Worm (Caenorhabditis elegans): ENCODE results near the gene fat-4.

fat-4 gene

DNA sequence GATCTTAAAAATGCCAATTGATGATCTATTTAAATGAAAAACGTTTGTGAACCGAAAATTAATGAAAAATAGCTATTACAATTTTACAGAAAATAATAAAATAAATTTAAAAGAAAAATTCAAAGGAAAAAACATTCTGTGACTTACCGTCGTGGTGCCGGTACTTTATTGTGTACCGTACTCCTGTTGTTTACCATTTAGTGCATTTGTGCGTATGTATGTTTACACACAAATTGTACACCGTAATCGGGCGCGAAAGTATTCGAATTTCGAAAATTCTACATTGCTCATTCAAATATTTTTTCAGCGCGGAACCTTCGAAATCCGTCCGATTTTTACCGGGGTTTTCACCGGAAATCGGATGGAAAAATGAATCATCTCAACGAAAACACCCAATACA is 21.2 kb upstream of the fat-4 start, which contains the start of gene T13F2.6 (continued):
- TF ChIP-seq snpc-1.1 (tag; optimal IDR thresholded peaks at IDR 0.05; ENCODE audit: insufficient read depth): peak; percentile 57
- TF ChIP-seq egrh-3 (GFP tag; IDR thresholded peaks at IDR 0.05): no peak
- TF ChIP-seq unc-130 (GFP tag; optimal IDR thresholded peaks at IDR 0.05): peak; percentile 73
- no peak for TF ChIP-seq unc-62 (GFP tag; optimal IDR thresholded peaks at IDR 0.05)
- peak; percentile 79 for TF ChIP-seq dpl-1 (GFP tag; optimal IDR thresholded peaks at IDR 0.05)
- TF ChIP-seq F23B12.7 (tag; optimal IDR thresholded peaks at IDR 0.05; ENCODE audit: insufficient read depth): peak; percentile 51
- TF ChIP-seq sptf-2 (GFP tag; optimal IDR thresholded peaks at IDR 0.05): no peak
- peak; percentile 82 for TF ChIP-seq Y53F4B.3 (GFP tag; IDR thresholded peaks at IDR 0.05)
- peak; percentile 80 for TF ChIP-seq F33H1.4 (GFP tag; IDR thresholded peaks at IDR 0.05)
- TF ChIP-seq Y56A3A.18 (GFP tag; IDR thresholded peaks at IDR 0.05): no peak
- peak; percentile 83 for TF ChIP-seq tlf-1 (GFP tag; optimal IDR thresholded peaks at IDR 0.05)
- TF ChIP-seq Y95B8A.8 (GFP tag; IDR thresholded peaks at IDR 0.05): peak; percentile 75
- TF ChIP-seq hrde-1 (tag; optimal IDR thresholded peaks at IDR 0.05; ENCODE audit: borderline replicate concordance): peak; percentile 26
- TF ChIP-seq lsl-1 (GFP tag; optimal IDR thresholded peaks at IDR 0.05): peak; percentile 100
- TF ChIP-seq tbp1 (GFP tag; optimal IDR thresholded peaks at IDR 0.05): peak; percentile 71
- TF ChIP-seq snpc-4 (GFP tag; optimal IDR thresholded peaks at IDR 0.05): peak; percentile 74
- peak; percentile 9 to 83 (median 62) for TF ChIP-seq snpc-4 (tag; optimal IDR thresholded peaks at IDR 0.05)
- TF ChIP-seq mel-28 (tag; optimal IDR thresholded peaks at IDR 0.05; ENCODE audit: borderline replicate concordance): no peak
- TF ChIP-seq xnd-1 (tag; optimal IDR thresholded peaks at IDR 0.05): peak; percentile 76
- TF ChIP-seq ceh-79 (tag; optimal IDR thresholded peaks at IDR 0.05): no peak

DNA sequence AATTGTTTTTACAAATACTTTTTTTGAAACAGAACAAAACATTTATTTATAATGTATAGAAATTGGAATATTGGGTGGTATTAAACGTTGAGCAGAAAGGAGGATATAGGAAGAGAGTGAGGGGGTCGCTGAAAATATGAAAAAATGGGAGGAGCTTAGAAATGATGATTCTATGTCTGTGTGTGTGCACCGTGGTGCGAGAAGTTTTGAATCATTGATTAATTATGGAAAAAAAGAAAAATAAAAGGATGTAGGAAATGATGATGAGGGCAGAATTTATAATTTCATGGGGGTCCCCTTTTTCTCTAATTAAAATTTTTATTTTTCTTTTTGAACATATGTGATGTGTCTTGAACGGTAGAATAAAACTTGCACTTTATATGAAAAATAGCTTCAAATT is 14.5 kb upstream of the fat-4 start, which contains the start of gene sre-4:
sre-4 (minus strand) TSS at position 101 of the 400 bp plus-strand sequence.
- TF ChIP-seq attf-3 (GFP tag; conservative IDR thresholded peaks at IDR 0.05): no peak

DNA sequence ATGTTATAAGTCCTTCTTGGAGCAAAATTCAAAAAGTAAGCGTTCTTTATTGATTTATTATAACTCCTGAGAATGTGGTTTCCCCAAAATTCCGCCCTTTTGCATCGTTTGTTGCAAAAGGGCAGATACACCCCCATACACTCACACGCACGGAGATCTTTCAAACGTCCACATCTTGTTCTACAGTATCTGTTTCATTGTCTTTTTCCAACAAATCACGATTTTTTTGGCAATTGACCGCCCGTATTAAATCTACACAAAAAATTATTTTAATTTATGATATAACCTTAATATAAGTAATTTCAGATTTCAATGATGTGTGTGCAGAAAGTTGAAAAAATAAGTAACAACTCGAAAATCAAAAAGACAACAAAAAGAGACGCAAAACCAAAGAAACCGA is 9.7 kb upstream of the fat-4 start, which contains the start of gene T13F2.4:
T13F2.4 (plus strand) TSS at position 301 of the 400 bp plus-strand sequence.
- TF ChIP-seq hmg-1.2 (GFP tag; IDR thresholded peaks at IDR 0.05) (no peak), nhr-27 (tag; optimal IDR thresholded peaks at IDR 0.05) (no peak), F39B2.1 (GFP tag; IDR thresholded peaks at IDR 0.05) (no peak), snpc-4 (GFP tag; optimal IDR thresholded peaks at IDR 0.05) (no peak), snpc-4 (tag; optimal IDR thresholded peaks at IDR 0.05) (no peak), hlh-12 (tag; optimal IDR thresholded peaks at IDR 0.05) (no peak), nfyb-1 (GFP tag; IDR thresholded peaks at IDR 0.05) (no peak), fkh-3 (tag; optimal IDR thresholded peaks at IDR 0.05) (no peak)

DNA sequence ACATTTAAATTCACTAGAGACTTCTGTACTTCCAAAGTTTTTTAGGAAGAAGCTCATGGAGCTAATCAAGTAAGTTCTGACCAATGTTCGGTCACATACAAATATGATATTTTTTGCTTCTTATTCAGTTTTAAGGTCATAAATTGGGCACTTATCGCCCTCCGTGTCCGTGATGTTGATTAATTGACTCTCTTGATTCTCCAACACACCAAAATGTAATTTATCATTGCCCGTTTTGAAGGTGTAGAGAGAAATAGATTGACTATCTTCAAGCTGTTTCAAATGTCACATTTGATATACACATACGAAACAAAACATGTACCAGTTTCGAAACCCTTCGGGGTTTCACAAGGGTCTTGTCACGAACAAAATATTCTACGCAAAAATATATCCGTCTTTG is 8.5 kb upstream of the fat-4 start:
- TF ChIP-seq lsy-27 (tag; optimal IDR thresholded peaks at IDR 0.05; ENCODE audit: borderline replicate concordance, insufficient read depth) (no peak), cebp-2 (GFP tag; IDR thresholded peaks at IDR 0.05) (no peak)

DNA sequence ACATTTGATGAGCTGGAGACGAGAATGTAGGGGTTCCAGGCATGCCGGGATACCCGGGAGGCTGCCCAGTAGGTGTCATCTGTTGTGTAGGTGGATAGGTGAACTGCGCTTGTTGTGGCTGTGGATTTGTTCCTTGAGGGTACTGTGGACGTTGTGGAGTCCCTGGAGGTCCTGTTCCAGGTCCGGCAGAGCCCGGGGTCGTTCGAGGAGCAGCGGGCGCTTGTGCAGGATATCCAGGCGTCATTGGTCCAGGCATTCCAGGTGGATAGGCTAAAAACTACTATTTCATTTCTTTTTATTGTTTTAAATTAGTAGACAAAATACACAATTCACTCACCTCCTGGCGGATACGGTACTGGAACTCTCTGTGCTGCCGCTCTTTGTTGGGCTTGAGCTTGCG is 4.0 kb upstream of the fat-4 start:
- TF ChIP-seq rcor-1 (GFP tag; IDR thresholded peaks at IDR 0.05) (no peak), B0019.2 (GFP tag; conservative IDR thresholded peaks at IDR 0.05) (no peak), ztf-25 (GFP tag; IDR thresholded peaks at IDR 0.05) (no peak), lin-35 (GFP tag; optimal IDR thresholded peaks at IDR 0.05) (no peak), egl-44 (GFP tag; IDR thresholded peaks at IDR 0.05) (no peak), nhr-80 (tag; optimal IDR thresholded peaks at IDR 0.05) (no peak), Y53F4B.3 (GFP tag; IDR thresholded peaks at IDR 0.05) (no peak), egrh-3 (GFP tag; IDR thresholded peaks at IDR 0.05) (no peak), nhr-179 (tag; optimal IDR thresholded peaks at IDR 0.05) (no peak), efl-1 (GFP tag; optimal IDR thresholded peaks at IDR 0.05) (no peak), F22D6.2 (tag; optimal IDR thresholded peaks at IDR 0.05) (no peak), sdz-38 (tag; optimal IDR thresholded peaks at IDR 0.05) (no peak), hmg-1.2 (GFP tag; IDR thresholded peaks at IDR 0.05) (no peak)

Data from whole organism, young adult.